Fruit fly (Drosophila melanogaster): Measurements from ENCODE around the gene CG33494.
A peak's percentile ranks its signal among the peaks of the same experiment; 100 is the strongest.

Gene CG33494

dm6 chr3R:25543565-25544317, 48.8 kb upstream of the CG33494 start (continued):
- TF ChIP-seq CG14014 (GFP tag; IDR thresholded peaks at IDR 0.05) = 0 out of 2 replicates have a peak, but pooled peaks have one; percentile 17
- no peak for TF ChIP-seq Nf-YC (tag; optimal IDR thresholded peaks at IDR 0.05)
- no peak for TF ChIP-seq peb (GFP tag; IDR thresholded peaks at IDR 0.05)
- TF ChIP-seq dpn (GFP tag; optimal IDR thresholded peaks at IDR 0.05) = no peak
- no peak for TF ChIP-seq crol (GFP tag; IDR thresholded peaks at IDR 0.05)
- no peak for TF ChIP-seq Ptx1 (GFP tag; IDR thresholded peaks at IDR 0.05)
- TF ChIP-seq fd3F (GFP tag; optimal IDR thresholded peaks at IDR 0.05) = peak; percentile 10
- TF ChIP-seq hb (GFP tag; IDR thresholded peaks at IDR 0.05; ENCODE audit: partially characterized antibody) = no peak
- no peak for TF ChIP-seq br (optimal IDR thresholded peaks at IDR 0.05)
- no peak for TF ChIP-seq Xbp1 (GFP tag; optimal IDR thresholded peaks at IDR 0.05)
- TF ChIP-seq ttk (GFP tag; IDR thresholded peaks at IDR 0.05) = no peak
- no peak for TF ChIP-seq Mes4 (GFP tag; optimal IDR thresholded peaks at IDR 0.05)
- 0 out of 2 replicates have a peak, but pooled peaks have one; percentile 17 for TF ChIP-seq Xrp1 (GFP tag; IDR thresholded peaks at IDR 0.05)
- TF ChIP-seq Gug (GFP tag; IDR thresholded peaks at IDR 0.05) = no peak
- no peak for TF ChIP-seq tup (GFP tag; optimal IDR thresholded peaks at IDR 0.05)
- 0 out of 3 replicates have a peak, but pooled peaks have one; percentile 24 for TF ChIP-seq CG17361 (GFP tag; IDR thresholded peaks at IDR 0.05)
- no peak for TF ChIP-seq cwo (GFP tag; optimal IDR thresholded peaks at IDR 0.05)
- no peak for TF ChIP-seq tio (GFP tag; optimal IDR thresholded peaks at IDR 0.05)
- TF ChIP-seq usp (GFP tag; optimal IDR thresholded peaks at IDR 0.05) = no peak
- TF ChIP-seq CG4707 (GFP tag; optimal IDR thresholded peaks at IDR 0.05) = no peak
- no peak for TF ChIP-seq Lpt (GFP tag; optimal IDR thresholded peaks at IDR 0.05)
- no peak for TF ChIP-seq crc (GFP tag; optimal IDR thresholded peaks at IDR 0.05)
- TF ChIP-seq Optix (GFP tag; IDR thresholded peaks at IDR 0.05) = no peak
- TF ChIP-seq Sry-δ (GFP tag; optimal IDR thresholded peaks at IDR 0.05) = no peak
- no peak for TF ChIP-seq al (GFP tag; IDR thresholded peaks at IDR 0.05)
- TF ChIP-seq Spps (tag; optimal IDR thresholded peaks at IDR 0.05) = no peak
- TF ChIP-seq stc (GFP tag; IDR thresholded peaks at IDR 0.05) = no peak
- no peak for TF ChIP-seq CG6683 (GFP tag; optimal IDR thresholded peaks at IDR 0.05)
- no peak for TF ChIP-seq Hand (GFP tag; optimal IDR thresholded peaks at IDR 0.05)
- no peak for TF ChIP-seq CG10959 (GFP tag; IDR thresholded peaks at IDR 0.05)
- no peak for TF ChIP-seq Stat92E (GFP tag; optimal IDR thresholded peaks at IDR 0.05)
- no peak for TF ChIP-seq twi (tag; optimal IDR thresholded peaks at IDR 0.05)
- no peak for TF ChIP-seq CG17912 (GFP tag; optimal IDR thresholded peaks at IDR 0.05)
- no peak for TF ChIP-seq knrl (GFP tag; IDR thresholded peaks at IDR 0.05; ENCODE audit: partially characterized antibody)
- TF ChIP-seq Chrac-16 (GFP tag; optimal IDR thresholded peaks at IDR 0.05) = no peak
- TF ChIP-seq Meics (GFP tag; optimal IDR thresholded peaks at IDR 0.05) = no peak
- TF ChIP-seq sd (tag; optimal IDR thresholded peaks at IDR 0.05) = peak; percentile 16
- TF ChIP-seq wdn (GFP tag; IDR thresholded peaks at IDR 0.05) = no peak
- no peak for TF ChIP-seq Hmx (GFP tag; optimal IDR thresholded peaks at IDR 0.05)
- no peak for TF ChIP-seq fu2 (GFP tag; optimal IDR thresholded peaks at IDR 0.05)
- TF ChIP-seq CG5245 (GFP tag; optimal IDR thresholded peaks at IDR 0.05) = no peak
- no peak for TF ChIP-seq dati (GFP tag; IDR thresholded peaks at IDR 0.05)
- no peak for TF ChIP-seq CG8478 (optimal IDR thresholded peaks at IDR 0.05)
- TF ChIP-seq CG15696 (tag; optimal IDR thresholded peaks at IDR 0.05) = no peak
- no peak for TF ChIP-seq Rx (GFP tag; IDR thresholded peaks at IDR 0.05)
- TF ChIP-seq CG7745 (tag; optimal IDR thresholded peaks at IDR 0.05) = no peak
- TF ChIP-seq CG10321 (GFP tag; IDR thresholded peaks at IDR 0.05) = no peak
- TF ChIP-seq sim (GFP tag; IDR thresholded peaks at IDR 0.05) = no peak
- no peak for TF ChIP-seq klu (GFP tag; IDR thresholded peaks at IDR 0.05)
- TF ChIP-seq NK7.1 (GFP tag; optimal IDR thresholded peaks at IDR 0.05) = no peak
- TF ChIP-seq CG12236 (GFP tag; optimal IDR thresholded peaks at IDR 0.05) = no peak
- peak; percentile 41 for TF ChIP-seq CG1603 (tag; optimal IDR thresholded peaks at IDR 0.05)
